Fruit fly (Drosophila melanogaster) S2 (cell line): ENCODE data around the gene rux.

Experiments
- CG8478 ChIP-seq: fragments of >200 bp; optimal IDR thresholded peaks from 2 replicates; lab custom pipeline; 2018
- CTCF ChIP-seq, 2 experiments: fragments of >200 bp; optimal IDR thresholded peaks; 2 replicates each; lab custom pipeline; 2018

dm6 chrX:6035359-6035758 lies 2.2 kb downstream of the rux start:
- TF ChIP-seq CG8478 (lab: Kevin White, UChicago) (no peak), CTCF (optimal IDR thresholded peaks at IDR 0.05; lab: Kevin White, UChicago) (peak; percentile 32 to 72)
